Fruit fly (Drosophila melanogaster) whole organism, embryonic: ENCODE measurements around the gene MtnF.

ENCODE experiments used
- Aef1 ChIP-seq: fragments of 200-800 bp; sonication (Bioruptor generic); IDR thresholded peaks from 3 replicates; pipeline ENCODE4 v1.3.6; 2022; ENCODE audit warnings: missing biosample characterization, missing genetic modification characterization
- CG1024 ChIP-seq: fragments of 200-800 bp; sonication (Bioruptor generic); IDR thresholded peaks from 2 replicates; pipeline ENCODE4 v1.3.6; 2022; ENCODE audit warnings: missing biosample characterization, missing genetic modification characterization
- CG10274 ChIP-seq: fragments of 200-800 bp; sonication (Bioruptor generic); optimal IDR thresholded peaks from 3 replicates; lab custom pipeline; 2017; ENCODE audit warnings: missing biosample characterization, mild to moderate bottlenecking, missing genetic modification characterization
- CG10979 ChIP-seq: fragments of 200-800 bp; sonication (Bioruptor generic); optimal IDR thresholded peaks from 2 replicates; lab custom pipeline; 2018; ENCODE audit warnings: missing biosample characterization, mild to moderate bottlenecking, missing genetic modification characterization, moderate library complexity
- CG11085 ChIP-seq: fragments of 200-800 bp; sonication (Bioruptor generic); IDR thresholded peaks from 2 replicates; pipeline ENCODE4 v1.3.6; 2022; ENCODE audit warnings: missing biosample characterization, missing genetic modification characterization
- CG11247 ChIP-seq: fragments of 200-800 bp; sonication (Bioruptor generic); IDR thresholded peaks from 2 replicates; pipeline ENCODE4 v1.3.6; 2022; ENCODE audit warnings: missing biosample characterization, missing genetic modification characterization
- CG12104 ChIP-seq: fragments of 200-800 bp; sonication (Bioruptor generic); optimal IDR thresholded peaks from 3 replicates; lab custom pipeline; 2016; ENCODE audit warnings: missing biosample characterization, missing genetic modification characterization
- CG12155 ChIP-seq: fragments of 200-800 bp; sonication (Bioruptor generic); optimal IDR thresholded peaks from 3 replicates; lab custom pipeline; 2016; ENCODE audit warnings: missing biosample characterization, missing genetic modification characterization
- CG13894 ChIP-seq: fragments of 200-800 bp; sonication (Bioruptor generic); optimal IDR thresholded peaks from 3 replicates; lab custom pipeline; 2018; ENCODE audit warnings: missing biosample characterization, mild to moderate bottlenecking, missing genetic modification characterization, moderate library complexity
- CG14667 ChIP-seq: fragments of 200-800 bp; sonication (Bioruptor generic); IDR thresholded peaks from 2 replicates; pipeline ENCODE4 v1.3.6; 2022; ENCODE audit warnings: missing biosample characterization, missing genetic modification characterization
- CG17612 ChIP-seq: fragments of 200-800 bp; sonication (Bioruptor generic); IDR thresholded peaks from 2 replicates; pipeline ENCODE4 v1.3.6; 2022; ENCODE audit warnings: missing biosample characterization, missing genetic modification characterization
- CG1792 ChIP-seq: fragments of 200-800 bp; sonication (Bioruptor generic); optimal IDR thresholded peaks from 2 replicates; lab custom pipeline; 2016; ENCODE audit warnings: missing biosample characterization, missing genetic modification characterization
- CG18599 ChIP-seq: fragments of 200-800 bp; sonication (Bioruptor generic); optimal IDR thresholded peaks from 3 replicates; lab custom pipeline; 2017; ENCODE audit warnings: missing biosample characterization, missing genetic modification characterization, mild to moderate bottlenecking, moderate library complexity, missing genetic modification reagents
- CG31441 ChIP-seq: fragments of 200-800 bp; sonication (Bioruptor generic); IDR thresholded peaks from 2 replicates; pipeline ENCODE4 v1.3.6; 2022; ENCODE audit warnings: missing biosample characterization, missing genetic modification characterization
- CG33213 ChIP-seq: fragments of 200-800 bp; sonication (Bioruptor generic); optimal IDR thresholded peaks from 3 replicates; lab custom pipeline; 2016; ENCODE audit warnings: missing biosample characterization, missing genetic modification characterization
- CG4282 ChIP-seq: fragments of 200-800 bp; sonication (Bioruptor generic); optimal IDR thresholded peaks from 2 replicates; lab custom pipeline; 2016; ENCODE audit warnings: missing biosample characterization, missing genetic modification characterization
- CG6689 ChIP-seq: fragments of 200-800 bp; sonication (Bioruptor generic); IDR thresholded peaks from 2 replicates; pipeline ENCODE4 v1.3.6; 2022; ENCODE audit warnings: missing biosample characterization, missing genetic modification characterization
- CG8388 ChIP-seq: fragments of 200-800 bp; sonication (Bioruptor generic); optimal IDR thresholded peaks from 2 replicates; lab custom pipeline; 2019; ENCODE audit warnings: missing biosample characterization, mild to moderate bottlenecking, missing genetic modification characterization, moderate library complexity
- CG9609 ChIP-seq: fragments of 200-800 bp; sonication (Bioruptor generic); optimal IDR thresholded peaks from 3 replicates; lab custom pipeline; 2016; ENCODE audit warnings: missing biosample characterization, missing genetic modification characterization
- CHES-1-like ChIP-seq: fragments of 200-800 bp; sonication (Bioruptor generic); optimal IDR thresholded peaks from 2 replicates; lab custom pipeline; 2016; ENCODE audit warnings: missing biosample characterization, missing genetic modification characterization
- Deaf1 ChIP-seq: fragments of 200-800 bp; optimal IDR thresholded peaks from 3 replicates; lab custom pipeline; 2019; ENCODE audit warnings: missing biosample characterization, mild to moderate bottlenecking, missing genetic modification characterization, moderate library complexity
- Dip2 ChIP-seq: fragments of 200-800 bp; sonication (Bioruptor generic); IDR thresholded peaks from 2 replicates; pipeline ENCODE4 v1.3.6; 2022; ENCODE audit warnings: missing biosample characterization, missing genetic modification characterization
- E2f1 ChIP-seq: fragments of 200-800 bp; sonication (Bioruptor generic); IDR thresholded peaks from 2 replicates; pipeline ENCODE4 v1.3.6; 2022; ENCODE audit warnings: missing biosample characterization, missing genetic modification characterization
- Hand ChIP-seq: fragments of 200-800 bp; sonication (Bioruptor generic); optimal IDR thresholded peaks from 2 replicates; lab custom pipeline; 2017; ENCODE audit warnings: mild to moderate bottlenecking, missing biosample characterization, missing genetic modification reagents, missing genetic modification characterization
- MTF-1 ChIP-seq: fragments of 200-800 bp; sonication (Bioruptor generic); optimal IDR thresholded peaks from 2 replicates; lab custom pipeline; 2018; ENCODE audit warnings: missing biosample characterization, mild to moderate bottlenecking, missing genetic modification characterization, borderline replicate concordance
- Mad ChIP-seq: fragments of 200-800 bp; sonication (Bioruptor generic); optimal IDR thresholded peaks from 2 replicates; lab custom pipeline; 2016; ENCODE audit warnings: missing biosample characterization, missing genetic modification characterization
- Neu2 ChIP-seq: fragments of 200-800 bp; sonication (Bioruptor generic); optimal IDR thresholded peaks from 3 replicates; lab custom pipeline; 2016; ENCODE audit warnings: missing biosample characterization, missing genetic modification characterization, borderline replicate concordance
- Rfx ChIP-seq: fragments of 200-800 bp; sonication (Bioruptor generic); IDR thresholded peaks from 2 replicates; pipeline ENCODE4 v1.3.6; 2022; ENCODE audit warnings: missing biosample characterization, missing genetic modification characterization
- Sox100B ChIP-seq: fragments of 200-800 bp; sonication (Bioruptor generic); optimal IDR thresholded peaks from 3 replicates; lab custom pipeline; 2018; ENCODE audit warnings: missing biosample characterization, mild to moderate bottlenecking, missing genetic modification characterization
- Xbp1 ChIP-seq: fragments of 200-800 bp; sonication (Bioruptor generic); optimal IDR thresholded peaks from 3 replicates; lab custom pipeline; 2016; ENCODE audit warnings: missing biosample characterization, mild to moderate bottlenecking, missing genetic modification characterization
- ase ChIP-seq: fragments of 200-800 bp; sonication (Bioruptor generic); IDR thresholded peaks from 3 replicates; pipeline ENCODE4 v1.3.6; 2022; ENCODE audit warnings: missing biosample characterization, missing genetic modification characterization
- ato ChIP-seq: fragments of 200-800 bp; sonication (Bioruptor generic); IDR thresholded peaks from 2 replicates; pipeline ENCODE4 v1.3.6; 2022; ENCODE audit warnings: missing biosample characterization, missing genetic modification characterization; ENCODE audit not compliant: partially characterized antibody
- bbx ChIP-seq: fragments of 200-800 bp; sonication (Bioruptor generic); IDR thresholded peaks from 2 replicates; pipeline ENCODE4 v1.3.6; 2022; ENCODE audit warnings: missing biosample characterization, missing genetic modification characterization; ENCODE audit not compliant: partially characterized antibody
- caup ChIP-seq: fragments of 200-800 bp; sonication (Bioruptor generic); optimal IDR thresholded peaks from 3 replicates; lab custom pipeline; 2017; ENCODE audit warnings: missing biosample characterization, mild to moderate bottlenecking, missing genetic modification characterization, moderate library complexity; ENCODE audit not compliant: severe bottlenecking
- danr ChIP-seq: fragments of 200-800 bp; sonication (Bioruptor generic); IDR thresholded peaks from 2 replicates; pipeline ENCODE4 v1.3.6; 2022; ENCODE audit warnings: missing biosample characterization, missing genetic modification characterization
- ems ChIP-seq: fragments of 200-800 bp; sonication (Bioruptor generic); optimal IDR thresholded peaks from 3 replicates; lab custom pipeline; 2016; ENCODE audit warnings: missing biosample characterization, missing genetic modification characterization
- fd64A ChIP-seq: fragments of 200-800 bp; sonication (Bioruptor generic); optimal IDR thresholded peaks from 3 replicates; lab custom pipeline; 2018; ENCODE audit warnings: missing biosample characterization, mild to moderate bottlenecking, missing genetic modification characterization
- gce ChIP-seq: fragments of 200-800 bp; sonication (Bioruptor generic); IDR thresholded peaks from 3 replicates; pipeline ENCODE4 v1.3.6; 2022; ENCODE audit warnings: missing biosample characterization, missing genetic modification characterization
- hb ChIP-seq: fragments of 200-800 bp; sonication (Bioruptor generic); IDR thresholded peaks from 3 replicates; pipeline ENCODE4 v1.3.6; 2022; ENCODE audit warnings: missing biosample characterization, missing genetic modification characterization; ENCODE audit not compliant: partially characterized antibody
- insv ChIP-seq, 2 experiments: fragments of 200-800 bp; sonication (Bioruptor generic); optimal IDR thresholded peaks; 3 replicates each; lab custom pipeline; 2016 to 2018; ENCODE audit warnings: missing biosample characterization in 2 of 2, missing genetic modification characterization in 2 of 2
- kah ChIP-seq: fragments of 200-800 bp; sonication (Bioruptor generic); optimal IDR thresholded peaks from 2 replicates; lab custom pipeline; 2018; ENCODE audit warnings: missing biosample characterization, mild to moderate bottlenecking, missing genetic modification characterization
- nau ChIP-seq: fragments of 200-800 bp; sonication (Bioruptor generic); optimal IDR thresholded peaks from 3 replicates; lab custom pipeline; 2017; ENCODE audit warnings: missing biosample characterization, mild to moderate bottlenecking, missing genetic modification characterization, missing genetic modification reagents
- onecut ChIP-seq: fragments of 200-800 bp; sonication (Bioruptor generic); IDR thresholded peaks from 2 replicates; pipeline ENCODE4 v1.3.6; 2022; ENCODE audit warnings: missing biosample characterization, missing genetic modification characterization
- org-1 ChIP-seq: fragments of 200-800 bp; sonication (Bioruptor generic); optimal IDR thresholded peaks from 2 replicates; lab custom pipeline; 2017; ENCODE audit warnings: missing biosample characterization, missing genetic modification characterization
- pan ChIP-seq, 4 experiments: fragments of >200 bp in 3 of 4; fragments of 200-800 bp in 1 of 4; sonication (Bioruptor generic) in 1 of 4; optimal IDR thresholded peaks in 3 of 4; IDR thresholded peaks in 1 of 4; 2 replicates each; pipeline versions ENCODE4 v1.3.6 to Lab custom; 2017 to 2022; ENCODE audit warnings: missing biosample characterization in 2 of 4, missing genetic modification characterization in 2 of 4, mixed read lengths in 1 of 4
- pros ChIP-seq: fragments of 200-800 bp; sonication (Bioruptor generic); optimal IDR thresholded peaks from 3 replicates; lab custom pipeline; 2019; ENCODE audit warnings: missing biosample characterization, mild to moderate bottlenecking, missing genetic modification characterization, moderate library complexity
- ranshi ChIP-seq: fragments of 200-800 bp; sonication (Bioruptor generic); IDR thresholded peaks from 2 replicates; pipeline ENCODE4 v1.3.6; 2022; ENCODE audit warnings: missing biosample characterization, missing genetic modification characterization
- sna ChIP-seq: fragments of 200-800 bp; sonication (Bioruptor generic); IDR thresholded peaks from 2 replicates; pipeline ENCODE4 v1.3.6; 2022; ENCODE audit warnings: missing biosample characterization, missing genetic modification characterization; ENCODE audit not compliant: partially characterized antibody
- sqz ChIP-seq: fragments of 200-800 bp; sonication (Bioruptor generic); optimal IDR thresholded peaks from 3 replicates; lab custom pipeline; 2018; ENCODE audit warnings: missing biosample characterization, mild to moderate bottlenecking, missing genetic modification characterization
- sug ChIP-seq: fragments of 200-800 bp; optimal IDR thresholded peaks from 2 replicates; lab custom pipeline; 2019; ENCODE audit warnings: missing biosample characterization, mild to moderate bottlenecking, missing genetic modification characterization, moderate library complexity
- tap ChIP-seq: fragments of 200-800 bp; optimal IDR thresholded peaks from 3 replicates; lab custom pipeline; 2019; ENCODE audit warnings: missing biosample characterization, mild to moderate bottlenecking, missing genetic modification characterization, moderate library complexity

MtnF gene

dm6 chr3R:24586453-24586886, 48.5 kb downstream of the MtnF start (continued):
- TF ChIP-seq Deaf1 (tag; lab: Kevin White, UChicago) (peak; percentile 44), CG4282 (GFP tag; lab: Kevin White, UChicago) (peak; percentile 13), gce (no peak), CG1792 (no peak), onecut (GFP tag; lab: Robert Waterston, UW) (no peak), nau (GFP tag; lab: Kevin White, UChicago) (peak; percentile 6), CG14667 (no peak), ato (GFP tag; lab: Robert Waterston, UW) (no peak), CG11247 (no peak), CG17612 (GFP tag; lab: Robert Waterston, UW) (no peak), Rfx (GFP tag; lab: Robert Waterston, UW) (no peak), CG13894 (peak; percentile 66), bbx (GFP tag; lab: Robert Waterston, UW) (no peak), CG12155 (GFP tag; lab: Kevin White, UChicago) (peak; percentile 100), CG31441 (no peak), hb (GFP tag; lab: Robert Waterston, UW) (no peak), Xbp1 (GFP tag; lab: Kevin White, UChicago) (no peak), Sox100B (no peak), pros (peak; percentile 94), pan (optimal IDR thresholded peaks at IDR 0.05; lab: Kevin White, UChicago) (no peak), pan (GFP tag; optimal IDR thresholded peaks at IDR 0.05 in 1 of 2, IDR thresholded peaks at IDR 0.05 in 1 of 2) (no peak), sug (peak; percentile 46), kah (GFP tag; lab: Kevin White, UChicago) (no peak), sqz (peak; percentile 32), CG1024 (no peak), fd64A (GFP tag; lab: Kevin White, UChicago) (no peak), Hand (GFP tag; lab: Kevin White, UChicago) (no peak), danr (GFP tag; lab: Robert Waterston, UW) (no peak), org-1 (GFP tag; lab: Kevin White, UChicago) (no peak), CG12104 (no peak), CG10979 (tag; lab: Kevin White, UChicago) (no peak), Neu2 (GFP tag; lab: Kevin White, UChicago) (no peak), Mad (no peak), ems (GFP tag; lab: Kevin White, UChicago) (no peak), E2f1 (GFP tag; lab: Robert Waterston, UW) (no peak), CHES-1-like (peak; percentile 57), insv (GFP tag; optimal IDR thresholded peaks at IDR 0.05; lab: Kevin White, UChicago) (no peak), tap (tag; lab: Kevin White, UChicago) (peak; percentile 1), Aef1 (GFP tag; lab: Robert Waterston, UW) (no peak), CG10274 (no peak), sna (GFP tag; lab: Robert Waterston, UW) (no peak), CG9609 (GFP tag; lab: Kevin White, UChicago) (no peak), CG18599 (GFP tag; lab: Kevin White, UChicago) (peak; percentile 70), CG8388 (no peak), MTF-1 (peak; percentile 62), CG33213 (GFP tag; lab: Kevin White, UChicago) (peak; percentile 5), caup (peak; percentile 53), CG11085 (no peak), ase (GFP tag; lab: Robert Waterston, UW) (no peak), ranshi (GFP tag; lab: Robert Waterston, UW) (no peak), Dip2 (GFP tag; lab: Robert Waterston, UW) (no peak), CG6689 (GFP tag; lab: Robert Waterston, UW) (no peak)
